Fruit fly (Drosophila melanogaster): Measurements from ENCODE around the gene Ugt303B3.

Gene Ugt303B3

dm6 chr3R:23511356-23511755, 23.2 kb downstream of the Ugt303B3 start:
- TF ChIP-seq CG10669 (GFP tag; optimal IDR thresholded peaks at IDR 0.05) (no peak), Eip78C (GFP tag) (peak; percentile 47), svp (GFP tag) (peak; percentile 56)

DNA sequence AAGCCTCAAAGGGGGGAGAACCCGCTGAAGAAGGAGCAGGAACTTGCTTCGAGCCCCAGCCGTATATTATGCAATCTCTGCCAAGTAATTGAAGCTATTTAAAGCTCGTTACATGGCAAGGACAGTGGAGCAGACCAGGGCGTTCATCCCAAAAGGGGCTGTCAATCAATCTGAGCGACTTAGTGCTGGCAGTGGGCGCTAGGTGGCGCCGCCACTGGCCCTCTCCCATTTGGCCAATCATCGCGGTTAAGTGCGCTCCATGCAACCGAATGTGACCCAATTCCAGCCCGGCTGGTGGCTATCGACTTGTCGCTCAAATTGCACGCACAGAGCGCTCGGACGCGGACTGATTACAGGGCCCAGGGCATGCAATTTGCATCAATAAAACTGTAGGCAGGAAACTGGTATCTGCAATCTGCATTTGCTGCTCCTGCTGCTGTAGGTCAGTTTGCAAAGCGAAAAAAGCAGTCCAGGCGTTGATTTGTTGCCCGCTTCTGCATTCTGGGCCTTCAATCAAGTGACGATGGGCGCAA, 25.1 kb downstream of the Ugt303B3 start:
- TF ChIP-seq ss (GFP tag; optimal IDR thresholded peaks at IDR 0.05) (peak in 1 of 2 experiments; percentile 62), cyc (GFP tag; optimal IDR thresholded peaks at IDR 0.05) (no peak)

DNA sequence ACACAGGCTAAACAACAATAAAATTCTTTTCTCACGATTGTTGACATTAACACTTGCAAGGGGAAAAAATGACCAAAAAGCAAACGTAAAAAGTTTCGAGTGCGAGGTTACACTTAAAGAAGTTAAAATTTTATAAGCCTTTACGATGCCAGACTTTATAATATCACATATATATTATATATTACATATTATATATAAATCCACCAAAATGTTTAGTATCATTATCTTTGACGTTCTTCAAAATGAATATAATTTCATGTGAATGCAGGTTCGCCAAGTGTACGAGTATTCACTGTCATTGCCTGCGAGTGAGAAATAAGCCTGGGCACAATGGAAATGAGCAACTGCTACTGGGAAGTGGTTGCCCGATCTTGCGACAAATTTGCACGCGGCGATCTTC, 26.3 kb downstream of the Ugt303B3 start:
- no peak for TF ChIP-seq CG6276 (GFP tag; optimal IDR thresholded peaks at IDR 0.05)
- TF ChIP-seq CG15336 (GFP tag; IDR thresholded peaks at IDR 0.05): peak; percentile 38; the same call in 1 of the 2 replicates
- peak; percentile 70 for TF ChIP-seq CG10669 (GFP tag; optimal IDR thresholded peaks at IDR 0.05)
- peak; percentile 72 for TF ChIP-seq OdsH (GFP tag; optimal IDR thresholded peaks at IDR 0.05)
- peak; percentile 90 for TF ChIP-seq Eip78C (GFP tag)
- no peak for TF ChIP-seq dac (GFP tag; optimal IDR thresholded peaks at IDR 0.05)
- TF ChIP-seq Met (GFP tag; optimal IDR thresholded peaks at IDR 0.05): peak; percentile 70
- TF ChIP-seq ss (GFP tag; optimal IDR thresholded peaks at IDR 0.05): peak; percentile 53 to 71
- TF ChIP-seq CG6163 (GFP tag; IDR thresholded peaks at IDR 0.05): peak; percentile 76
- TF ChIP-seq Sox14 (GFP tag; optimal IDR thresholded peaks at IDR 0.05): peak; percentile 24
- no peak for TF ChIP-seq fkh (GFP tag; optimal IDR thresholded peaks at IDR 0.05)
- peak; percentile 54 for TF ChIP-seq net (GFP tag; optimal IDR thresholded peaks at IDR 0.05)
- peak; percentile 91 for TF ChIP-seq svp (GFP tag)
- peak; percentile 65 for TF ChIP-seq CG3919 (GFP tag; optimal IDR thresholded peaks at IDR 0.05)
- TF ChIP-seq CG10631 (GFP tag; optimal IDR thresholded peaks at IDR 0.05): peak; percentile 79
- no peak for TF ChIP-seq Hr38 (GFP tag; optimal IDR thresholded peaks at IDR 0.05)
- peak; percentile 24 for TF ChIP-seq dsx (GFP tag; optimal IDR thresholded peaks at IDR 0.05; ENCODE audit: poor library complexity, severe bottlenecking)
- TF ChIP-seq Gug (GFP tag; IDR thresholded peaks at IDR 0.05): no peak
- peak; percentile 79 for TF ChIP-seq CG6792 (GFP tag; optimal IDR thresholded peaks at IDR 0.05)
- TF ChIP-seq Eip93F (GFP tag; optimal IDR thresholded peaks at IDR 0.05): peak; percentile 40
- TF ChIP-seq Smox (GFP tag; optimal IDR thresholded peaks at IDR 0.05): peak; percentile 67
- TF ChIP-seq Hr39 (GFP tag; optimal IDR thresholded peaks at IDR 0.05): peak; percentile 33
- peak; percentile 47 for TF ChIP-seq fd59A (GFP tag; optimal IDR thresholded peaks at IDR 0.05)
- peak; percentile 49 for TF ChIP-seq CG6808 (GFP tag; optimal IDR thresholded peaks at IDR 0.05)
- peak; percentile 68 for TF ChIP-seq Sox102F (GFP tag; optimal IDR thresholded peaks at IDR 0.05)
- TF ChIP-seq fd85E (GFP tag; optimal IDR thresholded peaks at IDR 0.05): no peak
- peak; percentile 81 for TF ChIP-seq esn (GFP tag; optimal IDR thresholded peaks at IDR 0.05)
- peak; percentile 39 for TF ChIP-seq lz (GFP tag; optimal IDR thresholded peaks at IDR 0.05)
- peak; percentile 60 for TF ChIP-seq CG9139 (GFP tag; optimal IDR thresholded peaks at IDR 0.05)
- peak; percentile 67 for TF ChIP-seq topi (GFP tag; optimal IDR thresholded peaks at IDR 0.05)
- TF ChIP-seq acj6 (GFP tag; optimal IDR thresholded peaks at IDR 0.05): peak; percentile 78
- peak; percentile 4 for TF ChIP-seq Lpt (GFP tag; optimal IDR thresholded peaks at IDR 0.05)
- peak; percentile 31 for TF ChIP-seq Eip75B (GFP tag; optimal IDR thresholded peaks at IDR 0.05)
- peak; percentile 61 for TF ChIP-seq CG11902 (GFP tag; optimal IDR thresholded peaks at IDR 0.05)
- TF ChIP-seq cyc (GFP tag; optimal IDR thresholded peaks at IDR 0.05): peak; percentile 57
- peak; percentile 36 for TF ChIP-seq CG1621 (tag; optimal IDR thresholded peaks at IDR 0.05)
- TF ChIP-seq CG7368 (GFP tag; optimal IDR thresholded peaks at IDR 0.05): peak; percentile 62
- no peak for TF ChIP-seq Ets21C (GFP tag; optimal IDR thresholded peaks at IDR 0.05)
- peak; percentile 53 for TF ChIP-seq vri (GFP tag; optimal IDR thresholded peaks at IDR 0.05)
- peak; percentile 56 for TF ChIP-seq CG8119 (GFP tag; IDR thresholded peaks at IDR 0.05)
- peak; percentile 39 for TF ChIP-seq CG32006 (GFP tag; optimal IDR thresholded peaks at IDR 0.05)
- TF ChIP-seq CG6854 (GFP tag; optimal IDR thresholded peaks at IDR 0.05): peak; percentile 71
- TF ChIP-seq Hr4 (GFP tag; optimal IDR thresholded peaks at IDR 0.05): no peak
- TF ChIP-seq Blimp-1 (GFP tag; optimal IDR thresholded peaks at IDR 0.05): peak; percentile 55
- no peak for TF ChIP-seq CG4318 (GFP tag; optimal IDR thresholded peaks at IDR 0.05)
- TF ChIP-seq CG8632 (GFP tag; optimal IDR thresholded peaks at IDR 0.05): peak; percentile 84
- TF ChIP-seq pdm3 (GFP tag; optimal IDR thresholded peaks at IDR 0.05): peak; percentile 34

All from whole organism, prepupa.